Fruit fly (Drosophila melanogaster) whole organism, prepupa: ENCODE data around the gene CG13065.

Source experiments
- CG10631 ChIP-seq: fragments of 200-800 bp; sonication (Bioruptor generic); optimal IDR thresholded peaks from 2 replicates; lab custom pipeline; 2016; ENCODE audit warnings: missing biosample characterization, missing genetic modification characterization
- CG11294 ChIP-seq: fragments of 200-800 bp; sonication (Bioruptor generic); IDR thresholded peaks from 2 replicates; pipeline ENCODE4 v1.3.6; 2022; ENCODE audit warnings: missing biosample characterization, missing genetic modification characterization
- CG11762 ChIP-seq: fragments of 200-800 bp; sonication (Bioruptor generic); optimal IDR thresholded peaks from 3 replicates; lab custom pipeline; 2016; ENCODE audit warnings: missing biosample characterization, missing genetic modification characterization; ENCODE audit not compliant: insufficient read depth
- CG11902 ChIP-seq: fragments of 200-800 bp; sonication (Bioruptor generic); optimal IDR thresholded peaks from 3 replicates; lab custom pipeline; 2016; ENCODE audit warnings: missing biosample characterization, missing genetic modification characterization
- CG15336 ChIP-seq: fragments of 200-800 bp; sonication (Bioruptor generic); IDR thresholded peaks from 2 replicates; pipeline ENCODE4 v1.3.6; 2022; ENCODE audit warnings: missing biosample characterization, missing genetic modification characterization
- CG1621 ChIP-seq: fragments of 200-800 bp; sonication (Bioruptor generic); optimal IDR thresholded peaks from 3 replicates; lab custom pipeline; 2018; ENCODE audit warnings: missing biosample characterization, mild to moderate bottlenecking, missing genetic modification characterization
- CG3032 ChIP-seq: fragments of 200-800 bp; optimal IDR thresholded peaks from 2 replicates; lab custom pipeline; 2019; ENCODE audit warnings: missing biosample characterization, mild to moderate bottlenecking, missing genetic modification characterization, moderate library complexity
- CG31627 ChIP-seq: fragments of 200-800 bp; sonication (Bioruptor generic); optimal IDR thresholded peaks from 3 replicates; lab custom pipeline; 2016; ENCODE audit warnings: missing biosample characterization, missing genetic modification characterization
- CG34406 ChIP-seq: fragments of 200-800 bp; sonication (Bioruptor generic); optimal IDR thresholded peaks from 3 replicates; lab custom pipeline; 2016; ENCODE audit warnings: missing biosample characterization, missing genetic modification characterization
- CG6163 ChIP-seq: fragments of 200-800 bp; sonication (Bioruptor generic); IDR thresholded peaks from 3 replicates; pipeline ENCODE4 v1.3.6; 2022; ENCODE audit warnings: missing biosample characterization, missing genetic modification characterization
- CG6808 ChIP-seq: fragments of 200-800 bp; sonication (Bioruptor generic); optimal IDR thresholded peaks from 3 replicates; lab custom pipeline; 2017; ENCODE audit warnings: missing biosample characterization, missing genetic modification characterization, mild to moderate bottlenecking, moderate library complexity, missing genetic modification reagents
- CG7368 ChIP-seq: fragments of 200-800 bp; sonication (Bioruptor generic); optimal IDR thresholded peaks from 3 replicates; lab custom pipeline; 2016; ENCODE audit warnings: missing biosample characterization, missing genetic modification characterization
- CG8119 ChIP-seq: fragments of 200-800 bp; sonication (Bioruptor generic); IDR thresholded peaks from 3 replicates; pipeline ENCODE4 v1.3.6; 2022; ENCODE audit warnings: missing biosample characterization, missing genetic modification characterization
- Eip75B ChIP-seq: fragments of 200-800 bp; sonication (Bioruptor generic); optimal IDR thresholded peaks from 3 replicates; lab custom pipeline; 2016; ENCODE audit warnings: missing biosample characterization, missing genetic modification characterization
- Ets21C ChIP-seq: fragments of 200-800 bp; sonication (Bioruptor generic); optimal IDR thresholded peaks from 3 replicates; lab custom pipeline; 2016; ENCODE audit warnings: missing biosample characterization, missing genetic modification characterization
- Gug ChIP-seq: fragments of 200-800 bp; sonication (Bioruptor generic); IDR thresholded peaks from 2 replicates; pipeline ENCODE4 v1.3.6; 2022; ENCODE audit warnings: missing biosample characterization, missing genetic modification characterization
- Hr38 ChIP-seq: sonication (Bioruptor generic); optimal IDR thresholded peaks from 2 replicates; lab custom pipeline; 2016; ENCODE audit warnings: missing biosample characterization, missing genetic modification characterization
- Hr4 ChIP-seq: fragments of 200-800 bp; sonication (Bioruptor generic); optimal IDR thresholded peaks from 3 replicates; lab custom pipeline; 2016; ENCODE audit warnings: missing biosample characterization, missing genetic modification characterization
- Lpt ChIP-seq: fragments of 200-800 bp; sonication (Bioruptor generic); optimal IDR thresholded peaks from 3 replicates; lab custom pipeline; 2016; ENCODE audit warnings: missing biosample characterization, missing genetic modification characterization
- Met ChIP-seq: fragments of 200-800 bp; sonication (Bioruptor generic); optimal IDR thresholded peaks from 3 replicates; lab custom pipeline; 2016; ENCODE audit warnings: missing biosample characterization, missing genetic modification characterization
- OdsH ChIP-seq: fragments of 200-800 bp; sonication (Bioruptor generic); optimal IDR thresholded peaks from 3 replicates; lab custom pipeline; 2016; ENCODE audit warnings: missing biosample characterization, missing genetic modification characterization
- Smox ChIP-seq: fragments of 200-800 bp; sonication (Bioruptor generic); optimal IDR thresholded peaks from 3 replicates; lab custom pipeline; 2016; ENCODE audit warnings: missing biosample characterization, missing genetic modification characterization
- Sox102F ChIP-seq: fragments of 200-800 bp; sonication (Bioruptor generic); optimal IDR thresholded peaks from 2 replicates; lab custom pipeline; 2016; ENCODE audit warnings: missing biosample characterization, mild to moderate bottlenecking, missing genetic modification characterization
- Sox14 ChIP-seq: fragments of 200-800 bp; sonication (Bioruptor generic); optimal IDR thresholded peaks from 3 replicates; lab custom pipeline; 2016; ENCODE audit warnings: missing biosample characterization, missing genetic modification characterization
- Sox15 ChIP-seq: fragments of 200-800 bp; sonication (Bioruptor generic); optimal IDR thresholded peaks from 3 replicates; lab custom pipeline; 2016; ENCODE audit warnings: missing biosample characterization, missing genetic modification characterization
- achi ChIP-seq: fragments of 200-800 bp; sonication (Bioruptor generic); optimal IDR thresholded peaks from 3 replicates; lab custom pipeline; 2016; ENCODE audit warnings: missing biosample characterization, missing genetic modification characterization
- acj6 ChIP-seq: fragments of 200-800 bp; sonication (Bioruptor generic); optimal IDR thresholded peaks from 3 replicates; lab custom pipeline; 2016; ENCODE audit warnings: missing biosample characterization, missing genetic modification characterization
- dac ChIP-seq: fragments of 200-800 bp; sonication (Bioruptor generic); optimal IDR thresholded peaks from 2 replicates; lab custom pipeline; 2017; ENCODE audit warnings: missing biosample characterization, mild to moderate bottlenecking, missing genetic modification characterization
- eg ChIP-seq: fragments of 200-800 bp; sonication (Bioruptor generic); IDR thresholded peaks from 3 replicates; pipeline ENCODE4 v1.3.6; 2022; ENCODE audit warnings: missing biosample characterization, missing genetic modification characterization
- fd59A ChIP-seq: fragments of 200-800 bp; sonication (Bioruptor generic); optimal IDR thresholded peaks from 2 replicates; lab custom pipeline; 2017; ENCODE audit warnings: missing biosample characterization, mild to moderate bottlenecking, missing genetic modification characterization, missing genetic modification reagents
- fd85E ChIP-seq: fragments of 200-800 bp; sonication (Bioruptor generic); optimal IDR thresholded peaks from 3 replicates; lab custom pipeline; 2016; ENCODE audit warnings: missing biosample characterization, missing genetic modification characterization
- fkh ChIP-seq: fragments of 200-800 bp; sonication (Bioruptor generic); optimal IDR thresholded peaks from 3 replicates; lab custom pipeline; 2017; ENCODE audit warnings: missing biosample characterization, mild to moderate bottlenecking, missing genetic modification characterization, moderate library complexity
- lz ChIP-seq: fragments of 200-800 bp; sonication (Bioruptor generic); optimal IDR thresholded peaks from 3 replicates; lab custom pipeline; 2016; ENCODE audit warnings: missing biosample characterization, missing genetic modification characterization
- net ChIP-seq: fragments of 200-800 bp; sonication (Bioruptor generic); optimal IDR thresholded peaks from 3 replicates; lab custom pipeline; 2016; ENCODE audit warnings: missing biosample characterization, missing genetic modification characterization
- salr ChIP-seq, 2 experiments: fragments of 200-800 bp; sonication (Bioruptor generic); optimal IDR thresholded peaks; 3 replicates each; lab custom pipeline; 2016 to 2018; ENCODE audit warnings: missing biosample characterization in 2 of 2, missing genetic modification characterization in 2 of 2, mild to moderate bottlenecking in 1 of 2
- spab ChIP-seq: fragments of 200-800 bp; sonication (Bioruptor generic); optimal IDR thresholded peaks from 2 replicates; lab custom pipeline; 2017; ENCODE audit warnings: missing biosample characterization, mild to moderate bottlenecking, missing genetic modification characterization, missing genetic modification reagents
- vri ChIP-seq: fragments of 200-800 bp; sonication (Bioruptor generic); optimal IDR thresholded peaks from 3 replicates; lab custom pipeline; 2016; ENCODE audit warnings: missing biosample characterization, mild to moderate bottlenecking, missing genetic modification characterization

CG13065 gene

dm6 chr3L:16259552-16259951, 17.7 kb upstream of the CG13065 start, which contains the start of gene CG13053 (continued):
- TF ChIP-seq Hr4 (GFP tag; lab: Kevin White, UChicago) = no peak
- no peak for TF ChIP-seq eg (GFP tag; lab: Robert Waterston, UW)
- TF ChIP-seq CG11902 (GFP tag; lab: Kevin White, UChicago) = no peak
- TF ChIP-seq fd59A = peak; percentile 62
- TF ChIP-seq CG7368 = no peak
- no peak for TF ChIP-seq lz (GFP tag; lab: Kevin White, UChicago)
- TF ChIP-seq Eip75B = peak; percentile 58
- TF ChIP-seq dac (GFP tag; lab: Kevin White, UChicago) = no peak
- TF ChIP-seq Lpt (GFP tag; lab: Kevin White, UChicago) = no peak
- TF ChIP-seq CG11762 (GFP tag; lab: Kevin White, UChicago) = no peak
- TF ChIP-seq achi (GFP tag; lab: Kevin White, UChicago) = peak; percentile 20
- TF ChIP-seq Sox15 (GFP tag; lab: Kevin White, UChicago) = no peak
- TF ChIP-seq vri = no peak
- TF ChIP-seq CG10631 (GFP tag; lab: Kevin White, UChicago) = peak; percentile 64
- peak; percentile 31; the same call in 1 of the 3 replicates for TF ChIP-seq CG6163
- no peak for TF ChIP-seq CG15336 (GFP tag; lab: Robert Waterston, UW)
- no peak for TF ChIP-seq fd85E (GFP tag; lab: Kevin White, UChicago)
- TF ChIP-seq spab (GFP tag; lab: Kevin White, UChicago) = peak; percentile 71
- TF ChIP-seq Sox102F (GFP tag; lab: Kevin White, UChicago) = no peak
- no peak for TF ChIP-seq Sox14 (GFP tag; lab: Kevin White, UChicago)
- TF ChIP-seq CG3032 (tag; lab: Kevin White, UChicago) = peak; percentile 74
- TF ChIP-seq CG11294 = no peak
- TF ChIP-seq Ets21C (GFP tag; lab: Kevin White, UChicago) = no peak
- TF ChIP-seq OdsH = peak; percentile 8
- no peak for TF ChIP-seq CG34406 (GFP tag; lab: Kevin White, UChicago)

dm6 chr3L:16261505-16261904, 15.7 kb upstream of the CG13065 start, which contains the start of gene CG34247:
CG34247 (minus strand) TSS chr3L:16261605.
- TF ChIP-seq fkh (GFP tag; lab: Kevin White, UChicago) (no peak), CG7368 (no peak), net (no peak), CG6163 (no peak), Met (GFP tag; lab: Kevin White, UChicago) (no peak), CG11902 (GFP tag; lab: Kevin White, UChicago) (no peak), vri (no peak), CG31627 (GFP tag; lab: Kevin White, UChicago) (no peak), CG15336 (GFP tag; lab: Robert Waterston, UW) (no peak), acj6 (GFP tag; lab: Kevin White, UChicago) (no peak), Gug (GFP tag; lab: Robert Waterston, UW) (no peak), eg (GFP tag; lab: Robert Waterston, UW) (no peak)

- TF ChIP-seq fd85E (GFP tag; lab: Kevin White, UChicago) = no peak
- no peak for TF ChIP-seq CG8119 (GFP tag; lab: Robert Waterston, UW)
- no peak for TF ChIP-seq Smox (GFP tag; lab: Kevin White, UChicago)
Observed at dm6 chr3L:16262440-16262839, 14.8 kb upstream of the CG13065 start, which contains the start of gene CG13071. CG13071 (plus strand) TSS chr3L:16262740.

- TF ChIP-seq Hr38 (GFP tag; lab: Kevin White, UChicago) = no peak
- TF ChIP-seq fd59A = no peak
- no peak for TF ChIP-seq Lpt (GFP tag; lab: Kevin White, UChicago)
- TF ChIP-seq Smox (GFP tag; lab: Kevin White, UChicago) = no peak
- TF ChIP-seq CG1621 = no peak
- no peak for TF ChIP-seq CG6808
- no peak for TF ChIP-seq salr (GFP tag; optimal IDR thresholded peaks at IDR 0.05; lab: Kevin White, UChicago)
Observed at dm6 chr3L:16263043-16263442, 14.2 kb upstream of the CG13065 start, which contains the start of gene CG13070. CG13070 (plus strand) TSS chr3L:16263343.
